Worm (Caenorhabditis elegans): ENCODE data around the gene Y57G11C.22.

Y57G11C.22 gene

DNA sequence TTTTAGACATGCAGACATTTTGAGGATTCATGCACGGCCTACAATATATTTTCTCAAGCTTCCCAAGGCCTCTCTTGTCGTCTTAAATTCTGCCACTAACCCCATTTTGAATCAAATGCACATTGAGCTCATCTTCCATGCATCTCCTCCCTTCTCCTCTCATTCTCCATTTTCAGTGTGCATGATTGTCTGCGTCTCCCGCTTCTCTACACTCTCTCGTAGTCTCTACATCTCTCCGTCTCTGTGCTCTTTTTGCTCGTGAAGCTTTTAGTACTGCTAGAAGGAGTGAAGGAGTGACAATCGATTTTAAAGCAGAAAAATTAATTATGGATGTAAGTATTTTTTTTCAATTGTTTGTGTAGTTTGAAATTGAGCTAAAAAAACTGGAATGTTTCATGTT is at the start of gene Y57G11C.22:
Gene Y57G11C.22 (plus strand): TSS at position 327 of the 400 bp plus-strand sequence.
- TF ChIP-seq flt-1 (GFP tag; IDR thresholded peaks at IDR 0.05), result no peak
- no peak for TF ChIP-seq tab-1 (GFP tag; IDR thresholded peaks at IDR 0.05)
- TF ChIP-seq med-1 (GFP tag; optimal IDR thresholded peaks at IDR 0.05; ENCODE audit: insufficient read depth), result no peak
- no peak for TF ChIP-seq klf-2 (GFP tag; conservative IDR thresholded peaks at IDR 0.05)
- TF ChIP-seq T22C8.4 (GFP tag; IDR thresholded peaks at IDR 0.05), result no peak
- TF ChIP-seq cog-1 (tag; optimal IDR thresholded peaks at IDR 0.05), result no peak
- no peak for TF ChIP-seq ztf-23 (GFP tag; IDR thresholded peaks at IDR 0.05)
- no peak for TF ChIP-seq ztf-29 (GFP tag; IDR thresholded peaks at IDR 0.05)
- no peak for TF ChIP-seq ref-1 (GFP tag; conservative IDR thresholded peaks at IDR 0.05)

DNA sequence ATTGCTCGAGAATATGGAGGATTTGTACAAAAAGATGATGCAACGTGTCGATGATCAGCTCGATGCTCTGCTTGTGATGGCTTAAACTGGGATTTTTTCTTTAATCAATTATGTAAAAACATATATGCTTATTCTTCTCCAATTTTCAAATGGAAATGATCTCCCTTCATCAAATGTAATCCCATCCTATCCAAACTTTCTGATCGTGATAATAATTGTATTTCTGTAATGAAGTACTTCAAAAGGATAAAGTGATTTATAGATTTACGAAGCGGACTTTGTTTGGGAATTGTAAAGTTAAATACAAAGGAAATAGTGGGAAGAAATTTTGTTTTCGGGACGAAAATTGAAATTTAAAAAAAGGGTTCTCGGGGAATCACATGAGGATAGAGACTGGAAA is 46.4 kb upstream of the Y57G11C.22 start:
- TF ChIP-seq tab-1 (GFP tag; IDR thresholded peaks at IDR 0.05), result no peak
- TF ChIP-seq T22C8.4 (GFP tag; IDR thresholded peaks at IDR 0.05), result no peak
- no peak for TF ChIP-seq ztf-29 (GFP tag; IDR thresholded peaks at IDR 0.05)
- TF ChIP-seq ref-1 (GFP tag; conservative IDR thresholded peaks at IDR 0.05), result no peak
- TF ChIP-seq cog-1 (tag; optimal IDR thresholded peaks at IDR 0.05), result no peak
- TF ChIP-seq klf-2 (GFP tag; conservative IDR thresholded peaks at IDR 0.05), result no peak
- TF ChIP-seq flt-1 (GFP tag; IDR thresholded peaks at IDR 0.05), result no peak
- no peak for TF ChIP-seq ztf-23 (GFP tag; IDR thresholded peaks at IDR 0.05)
- no peak for TF ChIP-seq med-1 (GFP tag; optimal IDR thresholded peaks at IDR 0.05; ENCODE audit: insufficient read depth)

ce11 chrIV:14792602-14793232 is 44.3 kb upstream of the Y57G11C.22 start, which contains the start of gene gdi-1:
gdi-1 (minus strand) TSS chrIV:14792887.
- TF ChIP-seq T22C8.4 (GFP tag; IDR thresholded peaks at IDR 0.05) (no peak), ztf-23 (GFP tag; IDR thresholded peaks at IDR 0.05) (no peak), cog-1 (tag; optimal IDR thresholded peaks at IDR 0.05) (no peak), ztf-29 (GFP tag; IDR thresholded peaks at IDR 0.05) (no peak), flt-1 (GFP tag; IDR thresholded peaks at IDR 0.05) (no peak), ref-1 (GFP tag; conservative IDR thresholded peaks at IDR 0.05) (no peak), tab-1 (GFP tag; IDR thresholded peaks at IDR 0.05) (no peak), med-1 (GFP tag; optimal IDR thresholded peaks at IDR 0.05; ENCODE audit: insufficient read depth) (no peak)

ce11 chrIV:14793900-14794624 is 42.9 kb upstream of the Y57G11C.22 start:
- TF ChIP-seq T22C8.4 (GFP tag; IDR thresholded peaks at IDR 0.05) (peak; percentile 86), ztf-29 (GFP tag; IDR thresholded peaks at IDR 0.05) (peak; percentile 78; the same call in 1 of the 2 replicates), cog-1 (tag; optimal IDR thresholded peaks at IDR 0.05) (peak; percentile 54), ref-1 (GFP tag; conservative IDR thresholded peaks at IDR 0.05) (no peak)

- TF ChIP-seq tab-1 (GFP tag; IDR thresholded peaks at IDR 0.05), result no peak
- no peak for TF ChIP-seq T22C8.4 (GFP tag; IDR thresholded peaks at IDR 0.05)
- no peak for TF ChIP-seq ztf-23 (GFP tag; IDR thresholded peaks at IDR 0.05)
- no peak for TF ChIP-seq med-1 (GFP tag; optimal IDR thresholded peaks at IDR 0.05; ENCODE audit: insufficient read depth)
Measured at ce11 chrIV:14795918-14796488, 41.0 kb upstream of the Y57G11C.22 start, which contains the start of gene coq-3. coq-3 (minus strand) TSS chrIV:14796324.

DNA sequence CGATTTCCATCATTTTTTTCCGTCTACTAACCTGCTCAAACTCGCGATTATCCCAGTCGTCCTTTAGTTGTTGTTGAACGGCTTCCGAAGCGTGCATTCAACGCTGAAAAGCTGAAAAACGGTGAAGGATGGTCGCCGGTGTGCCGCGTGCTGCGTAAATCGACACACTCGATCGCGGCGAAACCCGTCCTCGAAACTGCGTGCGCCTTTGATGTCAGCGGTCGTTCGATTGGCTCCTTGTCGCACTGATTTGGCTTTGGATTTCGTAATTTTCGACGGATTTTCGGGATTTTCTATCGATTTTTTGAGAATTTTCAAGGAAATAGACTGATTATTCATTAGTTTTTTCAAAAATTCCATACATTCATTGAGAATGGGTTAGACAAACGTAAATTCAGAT is 39.7 kb upstream of the Y57G11C.22 start, which contains the start of the genes Y57G11C.1147 and nuo-3:
Gene Y57G11C.1147 (minus strand): TSS at position 161 of the 400 bp plus-strand sequence.
Gene nuo-3 (minus strand): TSS at position 191 of the 400 bp plus-strand sequence.
- TF ChIP-seq T22C8.4 (GFP tag; IDR thresholded peaks at IDR 0.05), result no peak
- no peak for TF ChIP-seq tab-1 (GFP tag; IDR thresholded peaks at IDR 0.05)
- TF ChIP-seq ref-1 (GFP tag; conservative IDR thresholded peaks at IDR 0.05), result no peak
- TF ChIP-seq med-1 (GFP tag; optimal IDR thresholded peaks at IDR 0.05; ENCODE audit: insufficient read depth), result no peak

DNA sequence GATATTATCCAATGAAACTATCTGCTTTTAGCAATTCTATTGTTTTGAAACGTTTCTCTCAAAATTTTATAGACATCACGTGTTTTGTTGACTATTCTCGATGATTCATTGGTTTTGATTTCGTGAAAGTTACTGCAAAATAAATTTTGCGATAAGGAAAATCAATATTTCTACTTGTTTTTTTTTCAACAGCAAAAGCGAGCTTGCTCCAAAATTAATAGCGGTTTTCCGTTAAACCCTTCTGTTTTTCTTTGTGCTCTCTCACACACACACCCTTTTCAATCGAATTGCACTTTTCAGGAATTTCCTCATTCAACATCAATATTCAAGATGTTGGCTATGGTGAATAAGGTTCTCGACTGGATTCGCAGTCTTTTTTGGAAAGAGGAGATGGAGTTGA is 39.2 kb upstream of the Y57G11C.22 start, which contains the start of gene arl-8:
Gene arl-8 (plus strand): TSS at position 301 of the 400 bp plus-strand sequence.
- TF ChIP-seq flt-1 (GFP tag; IDR thresholded peaks at IDR 0.05), result no peak
- TF ChIP-seq ztf-29 (GFP tag; IDR thresholded peaks at IDR 0.05), result no peak
- no peak for TF ChIP-seq ztf-23 (GFP tag; IDR thresholded peaks at IDR 0.05)
- no peak for TF ChIP-seq cog-1 (tag; optimal IDR thresholded peaks at IDR 0.05)
- no peak for TF ChIP-seq T22C8.4 (GFP tag; IDR thresholded peaks at IDR 0.05)
- no peak for TF ChIP-seq klf-2 (GFP tag; conservative IDR thresholded peaks at IDR 0.05)
- no peak for TF ChIP-seq tab-1 (GFP tag; IDR thresholded peaks at IDR 0.05)
- no peak for TF ChIP-seq med-1 (GFP tag; optimal IDR thresholded peaks at IDR 0.05; ENCODE audit: insufficient read depth)
- TF ChIP-seq ref-1 (GFP tag; conservative IDR thresholded peaks at IDR 0.05), result no peak

ce11 chrIV:14799186-14799585 is 37.8 kb upstream of the Y57G11C.22 start, which contains the start of gene Y57G11C.14:
Y57G11C.14 (plus strand) TSS chrIV:14799311.
- no peak for TF ChIP-seq ref-1 (GFP tag; conservative IDR thresholded peaks at IDR 0.05)
- TF ChIP-seq T22C8.4 (GFP tag; IDR thresholded peaks at IDR 0.05), result no peak
- TF ChIP-seq ztf-23 (GFP tag; IDR thresholded peaks at IDR 0.05), result no peak
- no peak for TF ChIP-seq flt-1 (GFP tag; IDR thresholded peaks at IDR 0.05)
- TF ChIP-seq ztf-29 (GFP tag; IDR thresholded peaks at IDR 0.05), result no peak
- TF ChIP-seq tab-1 (GFP tag; IDR thresholded peaks at IDR 0.05), result no peak
- TF ChIP-seq klf-2 (GFP tag; conservative IDR thresholded peaks at IDR 0.05), result no peak
- TF ChIP-seq med-1 (GFP tag; optimal IDR thresholded peaks at IDR 0.05; ENCODE audit: insufficient read depth), result no peak
- TF ChIP-seq cog-1 (tag; optimal IDR thresholded peaks at IDR 0.05), result no peak

DNA sequence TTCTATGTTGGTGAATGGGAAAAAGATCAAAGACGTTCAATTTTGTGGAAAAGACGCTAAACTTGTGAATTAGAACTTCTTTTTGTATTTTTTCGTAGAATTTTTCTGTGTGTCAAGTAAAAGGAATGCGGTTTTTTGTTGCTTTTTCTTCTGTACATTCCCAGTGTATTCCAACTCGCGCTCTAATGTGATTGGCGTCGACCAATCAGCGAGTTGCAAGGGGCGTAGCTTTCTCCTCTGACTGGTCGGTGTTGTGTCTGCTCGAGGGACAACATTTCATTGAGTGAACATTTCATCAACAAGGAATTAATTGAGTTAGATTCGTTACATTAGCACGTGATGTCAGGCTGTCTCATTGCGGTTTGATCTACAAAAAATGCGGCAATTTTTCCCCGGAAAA is 36.1 kb upstream of the Y57G11C.22 start:
- TF ChIP-seq flt-1 (GFP tag; IDR thresholded peaks at IDR 0.05) (no peak), ztf-23 (GFP tag; IDR thresholded peaks at IDR 0.05) (no peak), ztf-29 (GFP tag; IDR thresholded peaks at IDR 0.05) (no peak), klf-2 (GFP tag; conservative IDR thresholded peaks at IDR 0.05) (no peak), T22C8.4 (GFP tag; IDR thresholded peaks at IDR 0.05) (no peak), ref-1 (GFP tag; conservative IDR thresholded peaks at IDR 0.05) (no peak), med-1 (GFP tag; optimal IDR thresholded peaks at IDR 0.05; ENCODE audit: insufficient read depth) (no peak)

Data from whole organism, midembryonic.